Worm (Caenorhabditis elegans) whole organism, L4 larva: ENCODE measurements around the gene F56C3.9.

ENCODE experiments used
- D1046.2 ChIP-seq: fragments of 200-800 bp; sonication (Bioruptor generic); IDR thresholded peaks from 2 replicates; pipeline ENCODE4 v1.3.6; 2022; ENCODE audit warnings: missing genetic modification characterization, missing compliant biosample characterization
- F10B5.3 ChIP-seq: sonication (generic microtip); optimal IDR thresholded peaks from 2 replicates; lab custom pipeline; 2016; ENCODE audit warnings: mild to moderate bottlenecking, missing genetic modification characterization, missing compliant biosample characterization
- F26F4.8 ChIP-seq: fragments of 200-800 bp; sonication (Bioruptor generic); conservative IDR thresholded peaks from 2 replicates; pipeline ENCODE4 v1.3.6; 2022; ENCODE audit warnings: missing genetic modification characterization, missing compliant biosample characterization
- F37D6.2 ChIP-seq: sonication (generic microtip); optimal IDR thresholded peaks from 2 replicates; lab custom pipeline; 2016; ENCODE audit warnings: mild to moderate bottlenecking, missing genetic modification characterization, missing compliant biosample characterization
- F44E2.7 ChIP-seq: fragments of 200-800 bp; sonication (Bioruptor generic); IDR thresholded peaks from 2 replicates; pipeline ENCODE4 v2.1.2; 2022; ENCODE audit warnings: missing genetic modification characterization, missing compliant biosample characterization
- F49E8.2 ChIP-seq: sonication (generic microtip); optimal IDR thresholded peaks from 2 replicates; lab custom pipeline; 2016; ENCODE audit warnings: missing compliant biosample characterization, mild to moderate bottlenecking, missing genetic modification characterization, borderline replicate concordance
- R02D3.7 ChIP-seq: fragments of 150-350 bp; sonication (generic microtip); optimal IDR thresholded peaks from 3 replicates; lab custom pipeline; 2014; ENCODE audit warnings: missing biosample characterization, missing genetic modification characterization
- Y105C5A.15 ChIP-seq: fragments of 200-800 bp; sonication (Bioruptor generic); IDR thresholded peaks from 2 replicates; pipeline ENCODE4 v1.3.6; 2022; ENCODE audit warnings: missing genetic modification characterization, missing compliant biosample characterization
- Y48G9A.11 ChIP-seq: fragments of 200-800 bp; sonication (Bioruptor generic); IDR thresholded peaks from 2 replicates; pipeline ENCODE4 v1.3.6; 2022; ENCODE audit warnings: missing genetic modification reagents, missing genetic modification characterization, missing compliant biosample characterization
- ZK546.5 ChIP-seq, 2 experiments: sonication (generic microtip); optimal IDR thresholded peaks; 2 replicates each; lab custom pipeline; 2017; ENCODE audit warnings: missing biosample characterization in 2 of 2, missing genetic modification characterization in 2 of 2
- aha-1 ChIP-seq: fragments of 150-350 bp; peaks from one replicate; lab custom pipeline; 2014; ENCODE audit warnings: missing biosample characterization, missing genetic modification characterization
- aly-2 ChIP-seq: sonication (generic microtip); optimal IDR thresholded peaks from 2 replicates; lab custom pipeline; 2018; ENCODE audit warnings: missing biosample characterization, missing genetic modification characterization
- ceh-20 ChIP-seq: fragments of 200-800 bp; sonication (Bioruptor generic); IDR thresholded peaks from 2 replicates; pipeline ENCODE4 v1.3.6; 2022; ENCODE audit warnings: missing genetic modification reagents, missing genetic modification characterization, missing compliant biosample characterization
- ceh-28 ChIP-seq: fragments of 150-350 bp; optimal IDR thresholded peaks from 2 replicates; lab custom pipeline; 2014; ENCODE audit warnings: missing biosample characterization, missing genetic modification reagents, missing genetic modification characterization
- ces-1 ChIP-seq: fragments of 150-350 bp; sonication (generic microtip); optimal IDR thresholded peaks from 4 replicates; lab custom pipeline; 2014; ENCODE audit warnings: missing biosample characterization, missing genetic modification reagents, missing genetic modification characterization
- ctbp-1 ChIP-seq: fragments of 200-800 bp; sonication (Bioruptor generic); IDR thresholded peaks from 2 replicates; pipeline ENCODE4 v1.3.6; 2022; ENCODE audit warnings: missing genetic modification reagents, missing genetic modification characterization, missing compliant biosample characterization
- daf-12 ChIP-seq: fragments of 150-350 bp; optimal IDR thresholded peaks from 2 replicates; lab custom pipeline; 2014; ENCODE audit warnings: missing biosample characterization, missing genetic modification reagents, missing genetic modification characterization
- daf-16 ChIP-seq, 3 experiments: sonication (generic microtip); optimal IDR thresholded peaks; 2 replicates each; lab custom pipeline; 2016 to 2017; ENCODE audit warnings: missing genetic modification characterization in 3 of 3, missing genetic modification reagents in 3 of 3, mild to moderate bottlenecking in 2 of 3, missing compliant biosample characterization in 2 of 3, missing biosample characterization in 1 of 3, moderate library complexity in 1 of 3
- daf-8 ChIP-seq: fragments of 200-800 bp; sonication (Bioruptor generic); IDR thresholded peaks from 2 replicates; pipeline ENCODE4 v1.3.6; 2022; ENCODE audit warnings: missing genetic modification characterization, missing compliant biosample characterization
- dmd-6 ChIP-seq: fragments of 200-800 bp; sonication (Bioruptor generic); IDR thresholded peaks from 2 replicates; pipeline ENCODE4 v1.3.6; 2022; ENCODE audit warnings: missing genetic modification reagents, missing genetic modification characterization, missing compliant biosample characterization
- dmd-8 ChIP-seq: fragments of 200-800 bp; sonication (Bioruptor generic); IDR thresholded peaks from 2 replicates; pipeline ENCODE4 v1.3.6; 2022; ENCODE audit warnings: missing genetic modification characterization, missing compliant biosample characterization
- dmd-9 ChIP-seq: fragments of 200-800 bp; sonication (Bioruptor generic); IDR thresholded peaks from 2 replicates; pipeline ENCODE4 v1.3.6; 2022; ENCODE audit warnings: missing genetic modification reagents, missing genetic modification characterization, missing compliant biosample characterization
- hlh-30 ChIP-seq: sonication (generic microtip); optimal IDR thresholded peaks from 2 replicates; lab custom pipeline; 2017; ENCODE audit warnings: antibody characterized with exemption, mild to moderate bottlenecking, missing genetic modification characterization, missing compliant biosample characterization; ENCODE audit not compliant: insufficient read depth
- lin-13 ChIP-seq: fragments of 150-350 bp; optimal IDR thresholded peaks from 2 replicates; lab custom pipeline; 2014; ENCODE audit warnings: missing biosample characterization, missing genetic modification reagents, missing genetic modification characterization
- lin-15B ChIP-seq: fragments of 150-350 bp; sonication (generic microtip); optimal IDR thresholded peaks from 3 replicates; lab custom pipeline; 2014; ENCODE audit warnings: missing biosample characterization, missing genetic modification characterization
- lin-39 ChIP-seq: fragments of 150-350 bp; optimal IDR thresholded peaks from 2 replicates; lab custom pipeline; 2014; ENCODE audit warnings: missing biosample characterization, missing genetic modification reagents, missing genetic modification characterization
- madf-5 ChIP-seq, 2 experiments: fragments of 200-800 bp; sonication (Bioruptor generic); IDR thresholded peaks; 2 replicates each; pipeline ENCODE4 v1.3.6; 2022; ENCODE audit warnings: missing compliant biosample characterization in 2 of 2, missing genetic modification characterization in 2 of 2
- madf-9 ChIP-seq: fragments of 200-800 bp; sonication (Bioruptor generic); conservative IDR thresholded peaks from 2 replicates; pipeline ENCODE4 v1.3.6; 2022; ENCODE audit warnings: missing genetic modification reagents, missing genetic modification characterization, missing compliant biosample characterization
- mdl-1 ChIP-seq, 2 experiments: fragments of 150-350 bp in 1 of 2; sonication (generic microtip) in 1 of 2; optimal IDR thresholded peaks; 2 replicates each; lab custom pipeline; 2014 to 2017; ENCODE audit warnings: missing biosample characterization in 2 of 2, missing genetic modification characterization in 2 of 2
- mdt-29 ChIP-seq: fragments of 200-800 bp; sonication (Bioruptor generic); IDR thresholded peaks from 2 replicates; pipeline ENCODE4 v1.3.6; 2022; ENCODE audit warnings: missing genetic modification reagents, missing genetic modification characterization, missing compliant biosample characterization
- nhr-25 ChIP-seq: sonication (generic microtip); optimal IDR thresholded peaks from 2 replicates; lab custom pipeline; 2017; ENCODE audit warnings: missing genetic modification characterization, mild to moderate bottlenecking, missing compliant biosample characterization, antibody characterized with exemption, moderate library complexity, borderline replicate concordance; ENCODE audit not compliant: insufficient read depth
- nhr-42 ChIP-seq: fragments of 200-800 bp; sonication (Bioruptor generic); IDR thresholded peaks from 2 replicates; pipeline ENCODE4 v1.3.6; 2022; ENCODE audit warnings: missing genetic modification characterization, missing compliant biosample characterization
- nhr-6 ChIP-seq: fragments of 150-350 bp; optimal IDR thresholded peaks from 2 replicates; lab custom pipeline; 2014; ENCODE audit warnings: missing biosample characterization, missing genetic modification characterization
- nhr-76 ChIP-seq: fragments of 150-350 bp; optimal IDR thresholded peaks from 2 replicates; lab custom pipeline; 2014; ENCODE audit warnings: missing biosample characterization, missing genetic modification characterization
- nhr-77 ChIP-seq: fragments of 150-350 bp; optimal IDR thresholded peaks from 2 replicates; lab custom pipeline; 2014; ENCODE audit warnings: missing biosample characterization, missing genetic modification characterization
- pha-4 ChIP-seq, 2 experiments: fragments of 150-350 bp in 1 of 2; fragments of 200-800 bp in 1 of 2; sonication (Bioruptor generic) in 1 of 2; IDR thresholded peaks in 1 of 2; optimal IDR thresholded peaks in 1 of 2; 2 replicates each; pipeline versions ENCODE4 v1.3.6 to Lab custom; 2014 to 2022; ENCODE audit warnings: missing genetic modification characterization in 2 of 2, missing genetic modification reagents in 2 of 2, missing biosample characterization in 1 of 2, missing compliant biosample characterization in 1 of 2
- pqm-1 ChIP-seq: sonication (generic microtip); optimal IDR thresholded peaks from 2 replicates; lab custom pipeline; 2017; ENCODE audit warnings: missing biosample characterization, missing genetic modification characterization
- rbr-2 ChIP-seq: sonication (generic microtip); optimal IDR thresholded peaks from 2 replicates; lab custom pipeline; 2016; ENCODE audit warnings: missing genotype, missing genetic modification characterization, missing compliant biosample characterization
- saeg-2 ChIP-seq: fragments of 200-800 bp; sonication (Bioruptor generic); IDR thresholded peaks from 2 replicates; pipeline ENCODE4 v1.3.6; 2022; ENCODE audit warnings: missing genetic modification reagents, missing genetic modification characterization, missing compliant biosample characterization
- skn-1 ChIP-seq: fragments of 150-350 bp; optimal IDR thresholded peaks from 2 replicates; lab custom pipeline; 2014; ENCODE audit warnings: missing biosample characterization, missing genetic modification characterization
- snpc-1.2 ChIP-seq: fragments of 200-800 bp; sonication (Bioruptor generic); IDR thresholded peaks from 2 replicates; pipeline ENCODE4 v1.3.6; 2022; ENCODE audit warnings: missing genetic modification reagents, missing genetic modification characterization, missing compliant biosample characterization
- snpc-4 ChIP-seq: fragments of 150-350 bp; optimal IDR thresholded peaks from 2 replicates; lab custom pipeline; 2014; ENCODE audit warnings: missing biosample characterization, missing genetic modification characterization
- spr-1 ChIP-seq: sonication (generic microtip); optimal IDR thresholded peaks from 2 replicates; lab custom pipeline; 2016; ENCODE audit warnings: mild to moderate bottlenecking, missing genetic modification characterization, missing compliant biosample characterization
- tag-97 ChIP-seq: fragments of 200-800 bp; sonication (Bioruptor generic); IDR thresholded peaks from 2 replicates; pipeline ENCODE4 v1.3.6; 2022; ENCODE audit warnings: missing genetic modification characterization, missing compliant biosample characterization
- tra-1 ChIP-seq: fragments of 200-800 bp; sonication (Bioruptor generic); IDR thresholded peaks from 2 replicates; pipeline ENCODE4 v1.3.6; 2022; ENCODE audit warnings: missing genetic modification reagents, missing genetic modification characterization, missing compliant biosample characterization
- vab-7 ChIP-seq: fragments of 200-800 bp; sonication (Bioruptor generic); IDR thresholded peaks from 2 replicates; pipeline ENCODE4 v1.3.6; 2022; ENCODE audit warnings: missing genetic modification reagents, missing genetic modification characterization, missing compliant biosample characterization
- zip-11 ChIP-seq: fragments of 200-800 bp; sonication (Bioruptor generic); IDR thresholded peaks from 2 replicates; pipeline ENCODE4 v1.3.6; 2022; ENCODE audit warnings: missing genetic modification characterization, missing compliant biosample characterization
- zip-2 ChIP-seq: fragments of 150-350 bp; optimal IDR thresholded peaks from 2 replicates; lab custom pipeline; 2014; ENCODE audit warnings: missing biosample characterization, missing genetic modification characterization
- ztf-11 ChIP-seq: fragments of 150-350 bp; optimal IDR thresholded peaks from 2 replicates; lab custom pipeline; 2014; ENCODE audit warnings: missing biosample characterization, missing genetic modification characterization
- ztf-7 ChIP-seq: fragments of 150-350 bp; optimal IDR thresholded peaks from 2 replicates; lab custom pipeline; 2014; ENCODE audit warnings: missing biosample characterization, missing genetic modification characterization

The F56C3.9 gene

DNA sequence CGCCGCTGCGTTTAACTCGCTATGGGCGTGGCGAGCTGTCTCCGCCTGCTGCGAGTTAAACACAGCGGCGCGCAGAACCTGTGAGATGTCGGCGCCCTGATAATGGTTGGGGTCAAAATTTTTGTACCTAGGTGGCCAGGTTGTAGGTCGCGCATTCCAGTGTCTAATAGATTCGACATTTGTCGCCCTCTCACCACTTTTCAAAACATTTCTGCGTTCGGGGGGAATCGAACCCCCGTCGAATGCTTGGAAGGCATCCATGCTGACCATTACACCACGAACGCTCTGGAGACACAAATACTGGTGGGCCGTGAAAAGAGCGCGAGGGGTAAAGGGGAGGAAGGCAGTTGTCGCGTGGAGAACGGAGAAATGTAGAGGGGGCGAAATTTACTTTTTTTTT is 14.4 kb downstream of the F56C3.9 start (continued):
- TF ChIP-seq dmd-9 (GFP tag; lab: Robert Waterston, UW) (peak; percentile 91), vab-7 (peak; percentile 88), nhr-25 (no peak), F44E2.7 (peak; percentile 89; the same call in 1 of the 2 replicates), nhr-6 (tag; lab: Kevin White, UChicago) (no peak), nhr-42 (peak; percentile 90), F49E8.2 (peak; percentile 43), dmd-6 (GFP tag; lab: Robert Waterston, UW) (peak; percentile 77), daf-8 (no peak), aly-2 (no peak), skn-1 (tag; lab: Kevin White, UChicago) (no peak), daf-12 (no peak), pha-4 (GFP tag; IDR thresholded peaks at IDR 0.05; lab: Robert Waterston, UW) (peak; percentile 84), pha-4 (tag; optimal IDR thresholded peaks at IDR 0.05; lab: Kevin White, UChicago) (no peak), lin-13 (GFP tag; lab: Kevin White, UChicago) (peak; percentile 37), pqm-1 (tag; lab: Kevin White, UChicago) (no peak), mdt-29 (GFP tag; lab: Robert Waterston, UW) (0 out of 2 replicates have a peak, but pooled peaks have one; percentile 31), zip-11 (GFP tag; lab: Robert Waterston, UW) (0 out of 2 replicates have a peak, but pooled peaks have one; percentile 43), madf-5 (GFP tag; IDR thresholded peaks at IDR 0.05; lab: Robert Waterston, UW) (0 out of 4 replicates have a peak, but pooled peaks have one; percentile 58 to 59), F37D6.2 (tag; lab: Kevin White, UChicago) (peak; percentile 75), snpc-1.2 (GFP tag; lab: Robert Waterston, UW) (peak; percentile 74), hlh-30 (tag; lab: Kevin White, UChicago) (peak; percentile 55), ceh-20 (GFP tag; lab: Robert Waterston, UW) (peak; percentile 76; the same call in 1 of the 2 replicates), ces-1 (GFP tag; lab: Kevin White, UChicago) (no peak), zip-2 (tag; lab: Kevin White, UChicago) (peak; percentile 71), mdl-1 (tag; optimal IDR thresholded peaks at IDR 0.05; lab: Kevin White, UChicago) (peak in 1 of 2 experiments; percentile 54), R02D3.7 (tag; lab: Kevin White, UChicago) (no peak), spr-1 (tag; lab: Kevin White, UChicago) (peak; percentile 53), lin-15B (tag; lab: Kevin White, UChicago) (no peak), F10B5.3 (tag; lab: Kevin White, UChicago) (peak; percentile 62), ceh-28 (tag; lab: Kevin White, UChicago) (no peak), daf-16 (GFP tag; optimal IDR thresholded peaks at IDR 0.05; lab: Kevin White, UChicago) (peak; percentile 61 to 66), daf-16 (tag; optimal IDR thresholded peaks at IDR 0.05; lab: Kevin White, UChicago) (peak; percentile 73), dmd-8 (peak; percentile 95), madf-9 (peak; percentile 73; the same call in 1 of the 2 replicates), D1046.2 (GFP tag; lab: Robert Waterston, UW) (0 out of 2 replicates have a peak, but pooled peaks have one; percentile 67), ZK546.5 (tag; optimal IDR thresholded peaks at IDR 0.05; lab: Kevin White, UChicago) (no peak), nhr-77 (tag; lab: Kevin White, UChicago) (peak; percentile 30), tra-1 (GFP tag; lab: Robert Waterston, UW) (peak; percentile 67), ztf-11 (tag; lab: Kevin White, UChicago) (no peak), ztf-7 (tag; lab: Kevin White, UChicago) (peak; percentile 7), nhr-76 (tag; lab: Kevin White, UChicago) (no peak), rbr-2 (tag; lab: Kevin White, UChicago) (peak; percentile 80), Y105C5A.15 (0 out of 2 replicates have a peak, but pooled peaks have one; percentile 63), tag-97 (no peak), saeg-2 (GFP tag; lab: Robert Waterston, UW) (no peak), aha-1 (tag; lab: Kevin White, UChicago) (no peak), Y48G9A.11 (GFP tag; lab: Robert Waterston, UW) (peak; percentile 73), snpc-4 (tag; lab: Kevin White, UChicago) (peak; percentile 2), ctbp-1 (GFP tag; lab: Robert Waterston, UW) (peak; percentile 78), F26F4.8 (GFP tag; lab: Robert Waterston, UW) (peak; percentile 75; the same call in 1 of the 2 replicates), lin-39 (tag; lab: Kevin White, UChicago) (no peak)
